Worm (Caenorhabditis elegans) whole organism, L2 larva: ENCODE measurements around the gene C26F1.3.

Experiments used
- C34F6.9 ChIP-seq: fragments of 150-350 bp; optimal IDR thresholded peaks from 2 replicates; lab custom pipeline; 2014; ENCODE audit warnings: missing biosample characterization, missing genetic modification characterization
- F13H6.1 ChIP-seq: sonication (generic microtip); optimal IDR thresholded peaks from 2 replicates; lab custom pipeline; 2016; ENCODE audit warnings: missing genetic modification characterization, missing compliant biosample characterization
- R02D3.7 ChIP-seq: fragments of 150-350 bp; optimal IDR thresholded peaks from 2 replicates; lab custom pipeline; 2014; ENCODE audit warnings: missing biosample characterization, missing genetic modification characterization
- Y55F3AM.14 ChIP-seq: fragments of 200-800 bp; sonication (Bioruptor generic); optimal IDR thresholded peaks from 2 replicates; lab custom pipeline; 2018; ENCODE audit warnings: mild to moderate bottlenecking, missing genetic modification characterization, missing compliant biosample characterization
- ZK546.5 ChIP-seq: sonication (generic microtip); optimal IDR thresholded peaks from 2 replicates; lab custom pipeline; 2017; ENCODE audit warnings: missing biosample characterization, missing genetic modification characterization
- alr-1 ChIP-seq: fragments of 150-350 bp; optimal IDR thresholded peaks from 2 replicates; lab custom pipeline; 2014; ENCODE audit warnings: missing biosample characterization, missing genetic modification characterization
- aly-2 ChIP-seq: fragments of 150-350 bp; optimal IDR thresholded peaks from 2 replicates; lab custom pipeline; 2014; ENCODE audit warnings: missing biosample characterization, missing genetic modification characterization
- ama-1 ChIP-seq: fragments of 150-350 bp; optimal IDR thresholded peaks from 2 replicates; lab custom pipeline; 2018; ENCODE audit warnings: inconsistent platforms
- blmp-1 ChIP-seq: sonication (generic microtip); optimal IDR thresholded peaks from 2 replicates; lab custom pipeline; 2017; ENCODE audit warnings: missing genetic modification characterization, mild to moderate bottlenecking, missing compliant biosample characterization, antibody characterized with exemption, moderate library complexity; ENCODE audit not compliant: insufficient read depth
- ceh-16 ChIP-seq: fragments of 150-350 bp; optimal IDR thresholded peaks from 2 replicates; lab custom pipeline; 2014; ENCODE audit warnings: missing biosample characterization, missing genetic modification characterization
- ceh-82 ChIP-seq: fragments of 150-350 bp; optimal IDR thresholded peaks from 2 replicates; lab custom pipeline; 2014; ENCODE audit warnings: missing biosample characterization, missing genetic modification characterization
- crh-2 ChIP-seq: sonication (generic microtip); optimal IDR thresholded peaks from 2 replicates; lab custom pipeline; 2017; ENCODE audit warnings: missing biosample characterization, missing genetic modification characterization
- dmd-4 ChIP-seq: sonication (generic microtip); optimal IDR thresholded peaks from 2 replicates; lab custom pipeline; 2017; ENCODE audit warnings: missing biosample characterization, missing genetic modification characterization
- egl-27 ChIP-seq: sonication (generic microtip); optimal IDR thresholded peaks from 3 replicates; lab custom pipeline; 2017; ENCODE audit warnings: missing biosample characterization, missing genetic modification reagents, missing genetic modification characterization
- elt-1 ChIP-seq: fragments of 150-350 bp; optimal IDR thresholded peaks from 2 replicates; lab custom pipeline; 2014; ENCODE audit warnings: missing biosample characterization, missing genetic modification characterization
- elt-3 ChIP-seq: sonication (generic microtip); optimal IDR thresholded peaks from 2 replicates; lab custom pipeline; 2017; ENCODE audit warnings: missing biosample characterization, missing genetic modification characterization
- fos-1 ChIP-seq: fragments of 150-350 bp; optimal IDR thresholded peaks from 2 replicates; lab custom pipeline; 2014; ENCODE audit warnings: missing biosample characterization, missing genetic modification characterization
- gmeb-1 ChIP-seq: fragments of 150-350 bp; optimal IDR thresholded peaks from 2 replicates; lab custom pipeline; 2014; ENCODE audit warnings: missing biosample characterization, missing genetic modification characterization
- lin-11 ChIP-seq: fragments of 150-350 bp; sonication (generic microtip); optimal IDR thresholded peaks from 2 replicates; lab custom pipeline; 2014; ENCODE audit warnings: missing biosample characterization, missing genetic modification characterization, inconsistent platforms, mixed read lengths
- lin-13 ChIP-seq: fragments of 150-350 bp; optimal IDR thresholded peaks from 2 replicates; lab custom pipeline; 2014; ENCODE audit warnings: missing biosample characterization, missing genetic modification reagents, missing genetic modification characterization
- lin-39 ChIP-seq: fragments of 150-350 bp; optimal IDR thresholded peaks from 2 replicates; lab custom pipeline; 2014; ENCODE audit warnings: missing biosample characterization, missing genetic modification reagents, missing genetic modification characterization
- lsy-2 ChIP-seq, 2 experiments: fragments of 150-350 bp in 1 of 2; sonication (generic microtip) in 1 of 2; optimal IDR thresholded peaks; 2 replicates each; lab custom pipeline; 2014 to 2017; ENCODE audit warnings: missing biosample characterization in 2 of 2, missing genetic modification characterization in 2 of 2
- mab-5 ChIP-seq: fragments of 150-350 bp; optimal IDR thresholded peaks from 2 replicates; lab custom pipeline; 2014; ENCODE audit warnings: missing biosample characterization, missing genetic modification characterization
- mbf-1 ChIP-seq: sonication (generic microtip); optimal IDR thresholded peaks from 2 replicates; lab custom pipeline; 2017; ENCODE audit warnings: missing biosample characterization, missing genetic modification characterization
- mdl-1 ChIP-seq, 2 experiments: fragments of 150-350 bp in 1 of 2; sonication (generic microtip) in 1 of 2; optimal IDR thresholded peaks; 2 replicates each; lab custom pipeline; 2017; ENCODE audit warnings: missing biosample characterization in 2 of 2, missing genetic modification characterization in 2 of 2
- nhr-10 ChIP-seq: sonication (generic microtip); optimal IDR thresholded peaks from 2 replicates; lab custom pipeline; 2017; ENCODE audit warnings: missing biosample characterization, missing genetic modification characterization
- nhr-11 ChIP-seq: fragments of 150-350 bp; optimal IDR thresholded peaks from 2 replicates; lab custom pipeline; 2014; ENCODE audit warnings: missing biosample characterization, missing genetic modification characterization
- nhr-12 ChIP-seq: fragments of 150-350 bp; optimal IDR thresholded peaks from 2 replicates; lab custom pipeline; 2014; ENCODE audit warnings: missing biosample characterization, missing genetic modification characterization
- nhr-129 ChIP-seq: fragments of 150-350 bp; optimal IDR thresholded peaks from 2 replicates; lab custom pipeline; 2014; ENCODE audit warnings: missing biosample characterization, missing genetic modification characterization
- nhr-21 ChIP-seq: fragments of 150-350 bp; optimal IDR thresholded peaks from 2 replicates; lab custom pipeline; 2014; ENCODE audit warnings: missing biosample characterization, missing genetic modification characterization
- nhr-23 ChIP-seq: fragments of 150-350 bp; optimal IDR thresholded peaks from 2 replicates; lab custom pipeline; 2014; ENCODE audit warnings: missing biosample characterization, missing genetic modification reagents, missing genetic modification characterization
- nhr-237 ChIP-seq: fragments of 150-350 bp; optimal IDR thresholded peaks from 2 replicates; lab custom pipeline; 2014; ENCODE audit warnings: missing biosample characterization, missing genetic modification characterization
- nhr-25 ChIP-seq: fragments of 150-350 bp; sonication (generic microtip); optimal IDR thresholded peaks from 3 replicates; lab custom pipeline; 2014; ENCODE audit warnings: missing biosample characterization, missing genetic modification characterization
- nhr-6 ChIP-seq: fragments of 150-350 bp; optimal IDR thresholded peaks from 2 replicates; lab custom pipeline; 2014; ENCODE audit warnings: missing biosample characterization, missing genetic modification characterization
- nhr-77 ChIP-seq: fragments of 150-350 bp; optimal IDR thresholded peaks from 2 replicates; lab custom pipeline; 2014; ENCODE audit warnings: missing biosample characterization, missing genetic modification characterization
- peb-1 ChIP-seq: fragments of 150-350 bp; optimal IDR thresholded peaks from 2 replicates; lab custom pipeline; 2014; ENCODE audit warnings: missing biosample characterization, missing genetic modification characterization
- sem-4 ChIP-seq: fragments of 150-350 bp; optimal IDR thresholded peaks from 2 replicates; lab custom pipeline; 2014; ENCODE audit warnings: missing biosample characterization, missing genetic modification reagents, missing genetic modification characterization
- skn-1 ChIP-seq: sonication (generic microtip); optimal IDR thresholded peaks from 2 replicates; lab custom pipeline; 2017; ENCODE audit warnings: missing biosample characterization, missing genetic modification characterization
- sma-3 ChIP-seq: sonication (generic microtip); optimal IDR thresholded peaks from 2 replicates; lab custom pipeline; 2016; ENCODE audit warnings: missing genetic modification reagents, missing genetic modification characterization, missing compliant biosample characterization
- sma-9 ChIP-seq, 2 experiments: fragments of 150-350 bp in 1 of 2; sonication (generic microtip) in 1 of 2; optimal IDR thresholded peaks; 2 replicates each; lab custom pipeline; 2014 to 2016; ENCODE audit warnings: missing genetic modification characterization in 2 of 2, mild to moderate bottlenecking in 1 of 2, missing biosample characterization in 1 of 2, missing compliant biosample characterization in 1 of 2, missing genetic modification reagents in 1 of 2, moderate library complexity in 1 of 2
- snpc-4 ChIP-seq: fragments of 150-350 bp; optimal IDR thresholded peaks from 2 replicates; lab custom pipeline; 2014; ENCODE audit warnings: missing biosample characterization, missing genetic modification characterization
- unc-39 ChIP-seq: fragments of 150-350 bp; optimal IDR thresholded peaks from 2 replicates; lab custom pipeline; 2014; ENCODE audit warnings: missing biosample characterization, missing genetic modification characterization
- unc-55 ChIP-seq: fragments of 150-350 bp; sonication (generic microtip); optimal IDR thresholded peaks from 3 replicates; lab custom pipeline; 2014; ENCODE audit warnings: missing biosample characterization, missing genetic modification reagents, missing genetic modification characterization
- unc-62 ChIP-seq: fragments of 150-350 bp; optimal IDR thresholded peaks from 2 replicates; lab custom pipeline; 2014; ENCODE audit warnings: missing biosample characterization, missing genetic modification reagents, missing genetic modification characterization
- zag-1 ChIP-seq: fragments of 150-350 bp; optimal IDR thresholded peaks from 2 replicates; lab custom pipeline; 2014; ENCODE audit warnings: missing biosample characterization, missing genetic modification characterization
- ztf-1 ChIP-seq: fragments of 200-800 bp; sonication (Bioruptor generic); conservative IDR thresholded peaks from 2 replicates; pipeline ENCODE4 v1.3.6; 2022; ENCODE audit warnings: missing genetic modification characterization, missing compliant biosample characterization
- ztf-11 ChIP-seq: sonication (generic microtip); optimal IDR thresholded peaks from 2 replicates; lab custom pipeline; 2017; ENCODE audit warnings: missing biosample characterization, missing genetic modification characterization
- ztf-4 ChIP-seq: fragments of 150-350 bp; optimal IDR thresholded peaks from 2 replicates; lab custom pipeline; 2014; ENCODE audit warnings: missing biosample characterization, missing genetic modification characterization

Gene C26F1.3

DNA sequence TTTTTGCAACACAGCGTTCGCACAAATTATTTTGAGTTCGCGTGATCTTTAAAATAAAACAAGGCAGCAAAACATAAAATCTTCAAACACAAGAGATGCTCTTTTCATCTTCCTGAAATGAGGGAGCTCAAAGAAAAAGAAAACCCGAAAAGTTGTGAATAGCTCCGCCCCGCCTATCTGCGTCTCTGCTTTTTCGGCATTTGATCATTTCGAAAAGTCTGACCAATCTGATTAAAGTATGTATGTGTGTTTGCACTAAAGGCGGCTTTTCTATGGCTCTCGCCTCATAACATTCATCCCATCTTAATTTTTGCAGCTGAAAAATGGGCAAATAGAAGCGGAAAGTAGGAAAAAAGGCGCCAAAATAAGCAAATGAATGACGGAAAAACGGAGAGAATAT, 42.5 kb downstream of the C26F1.3 start:
- TF ChIP-seq C34F6.9 (tag; lab: Kevin White, UChicago): peak; percentile 13
- peak; percentile 21 for TF ChIP-seq unc-55 (GFP tag; lab: Kevin White, UChicago)
- TF ChIP-seq fos-1 (tag; lab: Kevin White, UChicago): no peak

DNA sequence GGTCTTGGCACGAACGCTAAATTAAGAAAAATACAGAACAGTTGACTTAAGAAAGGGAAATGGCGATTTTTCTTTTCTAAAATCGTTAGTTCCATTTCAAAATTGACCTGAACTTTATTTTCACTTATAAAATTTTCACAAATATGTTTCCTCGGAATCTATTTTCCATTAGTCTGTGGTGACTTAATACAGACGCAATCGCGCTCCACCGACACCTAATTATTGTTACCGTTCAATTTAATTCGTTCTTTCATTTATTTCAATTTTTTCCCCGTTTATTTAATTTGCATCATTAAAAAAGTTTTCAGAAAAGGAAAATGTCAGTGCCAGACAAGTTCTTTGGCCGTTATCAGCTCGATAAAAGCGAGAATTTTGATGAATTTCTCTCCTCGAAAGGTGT, 43.2 kb downstream of the C26F1.3 start, which contains the start of gene lbp-4:
Gene lbp-4 (plus strand): TSS at position 309 of the 400 bp plus-strand sequence.
- TF ChIP-seq C34F6.9 (tag; lab: Kevin White, UChicago) (peak; percentile 71), zag-1 (no peak), gmeb-1 (tag; lab: Kevin White, UChicago) (peak; percentile 27), mbf-1 (no peak), sma-3 (peak; percentile 45), elt-1 (tag; lab: Kevin White, UChicago) (no peak), fos-1 (tag; lab: Kevin White, UChicago) (peak; percentile 50), unc-55 (GFP tag; lab: Kevin White, UChicago) (peak; percentile 71), crh-2 (tag; lab: Kevin White, UChicago) (peak; percentile 47), nhr-129 (tag; lab: Kevin White, UChicago) (peak; percentile 24), sma-9 (GFP tag; optimal IDR thresholded peaks at IDR 0.05; lab: Kevin White, UChicago) (peak; percentile 7), sma-9 (tag; optimal IDR thresholded peaks at IDR 0.05; lab: Kevin White, UChicago) (no peak), lsy-2 (tag; optimal IDR thresholded peaks at IDR 0.05; lab: Kevin White, UChicago) (peak in 1 of 2 experiments; percentile 64)

DNA sequence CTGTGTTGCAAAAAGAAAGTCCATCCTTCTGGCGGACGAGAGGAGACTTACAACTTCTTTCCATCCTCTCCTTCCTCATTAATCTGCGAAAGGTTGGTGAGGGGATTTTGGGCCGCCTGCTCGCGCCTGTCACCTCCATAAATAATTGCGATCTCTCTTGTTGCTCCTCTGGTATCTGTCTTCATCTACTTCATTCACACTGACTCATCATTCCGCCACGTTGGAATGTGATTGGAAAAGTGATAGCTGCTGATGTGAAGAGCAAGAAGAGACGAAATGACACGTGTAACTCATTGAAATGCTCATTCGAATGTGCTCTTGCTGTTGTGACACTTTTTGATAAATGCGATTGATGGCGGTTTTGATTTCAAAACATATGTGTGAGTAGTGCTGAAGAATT, 45.6 kb downstream of the C26F1.3 start:
- TF ChIP-seq nhr-129 (tag; lab: Kevin White, UChicago) (peak; percentile 84), nhr-6 (tag; lab: Kevin White, UChicago) (no peak), Y55F3AM.14 (GFP tag; lab: Kevin White, UChicago) (no peak), ztf-4 (no peak), nhr-25 (tag; lab: Kevin White, UChicago) (no peak), zag-1 (no peak), C34F6.9 (tag; lab: Kevin White, UChicago) (peak; percentile 37), unc-55 (GFP tag; lab: Kevin White, UChicago) (no peak), lin-11 (no peak), elt-3 (no peak), alr-1 (tag; lab: Kevin White, UChicago) (no peak), snpc-4 (tag; lab: Kevin White, UChicago) (no peak), F13H6.1 (peak; percentile 82), ztf-11 (no peak), fos-1 (tag; lab: Kevin White, UChicago) (no peak), lin-13 (GFP tag; lab: Kevin White, UChicago) (no peak), sem-4 (tag; lab: Kevin White, UChicago) (no peak), crh-2 (tag; lab: Kevin White, UChicago) (peak; percentile 60), gmeb-1 (tag; lab: Kevin White, UChicago) (no peak), nhr-12 (tag; lab: Kevin White, UChicago) (no peak), dmd-4 (tag; lab: Kevin White, UChicago) (no peak), lsy-2 (tag; optimal IDR thresholded peaks at IDR 0.05; lab: Kevin White, UChicago) (peak in 1 of 2 experiments; percentile 57), ama-1 (lab: Kevin White, UChicago) (no peak), nhr-21 (no peak), sma-3 (no peak), blmp-1 (tag; lab: Kevin White, UChicago) (no peak), nhr-10 (tag; lab: Kevin White, UChicago) (no peak), nhr-237 (no peak), nhr-77 (tag; lab: Kevin White, UChicago) (no peak), aly-2 (no peak), peb-1 (tag; lab: Kevin White, UChicago) (no peak), mdl-1 (tag; optimal IDR thresholded peaks at IDR 0.05; lab: Kevin White, UChicago) (no peak), ceh-82 (tag; lab: Kevin White, UChicago) (no peak), lin-39 (tag; lab: Kevin White, UChicago) (no peak), nhr-11 (tag; lab: Kevin White, UChicago) (no peak), unc-39 (no peak), elt-1 (tag; lab: Kevin White, UChicago) (no peak), mbf-1 (no peak), egl-27 (peak; percentile 19), ceh-16 (tag; lab: Kevin White, UChicago) (no peak), ztf-1 (GFP tag; lab: Robert Waterston, UW) (no peak), sma-9 (GFP tag; optimal IDR thresholded peaks at IDR 0.05; lab: Kevin White, UChicago) (peak; percentile 32), sma-9 (tag; optimal IDR thresholded peaks at IDR 0.05; lab: Kevin White, UChicago) (no peak), skn-1 (tag; lab: Kevin White, UChicago) (no peak), R02D3.7 (tag; lab: Kevin White, UChicago) (no peak), mab-5 (peak; percentile 56), unc-62 (GFP tag; lab: Kevin White, UChicago) (peak; percentile 8), ZK546.5 (no peak), nhr-23 (tag; lab: Kevin White, UChicago) (no peak)
